Worm (Caenorhabditis elegans) whole organism, mixed stage, embryonic: ENCODE measurements around the gene sago-1.

Experiments
- M03D4.4 ChIP-seq: sonication (generic microtip); optimal IDR thresholded peaks from 2 replicates; lab custom pipeline; 2017; ENCODE audit warnings: mild to moderate bottlenecking, missing genetic modification characterization, missing compliant biosample characterization
- bed-3 ChIP-seq: fragments of 200-800 bp; sonication (Bioruptor generic); optimal IDR thresholded peaks from 3 replicates; lab custom pipeline; 2018; ENCODE audit warnings: mild to moderate bottlenecking, missing genetic modification characterization, moderate library complexity, missing compliant biosample characterization
- blmp-1 ChIP-seq: fragments of 150-350 bp; optimal IDR thresholded peaks from 2 replicates; lab custom pipeline; 2014; ENCODE audit warnings: missing biosample characterization, missing genetic modification characterization
- ceh-39 ChIP-seq: fragments of 150-350 bp; optimal IDR thresholded peaks from 2 replicates; lab custom pipeline; 2014; ENCODE audit warnings: missing biosample characterization, missing genetic modification characterization
- ceh-43 ChIP-seq: fragments of 200-800 bp; sonication (Bioruptor generic); optimal IDR thresholded peaks from 2 replicates; lab custom pipeline; 2018; ENCODE audit warnings: mild to moderate bottlenecking, missing genetic modification characterization, moderate library complexity, missing compliant biosample characterization
- ceh-83 ChIP-seq: fragments of 200-800 bp; sonication (Bioruptor generic); optimal IDR thresholded peaks from 2 replicates; lab custom pipeline; 2018; ENCODE audit warnings: mild to moderate bottlenecking, missing genetic modification characterization, missing compliant biosample characterization
- ces-1 ChIP-seq: fragments of 150-350 bp; optimal IDR thresholded peaks from 2 replicates; lab custom pipeline; 2014; ENCODE audit warnings: missing biosample characterization, missing genetic modification reagents, missing genetic modification characterization
- cnd-1 ChIP-seq: fragments of 200-800 bp; sonication (Bioruptor generic); optimal IDR thresholded peaks from 2 replicates; lab custom pipeline; 2018; ENCODE audit warnings: mild to moderate bottlenecking, missing genetic modification characterization, missing compliant biosample characterization
- drap-1 ChIP-seq: fragments of 200-800 bp; sonication (Bioruptor generic); optimal IDR thresholded peaks from 3 replicates; lab custom pipeline; 2018; ENCODE audit warnings: mild to moderate bottlenecking, missing genetic modification characterization, missing compliant biosample characterization
- elt-1 ChIP-seq: sonication (generic microtip); optimal IDR thresholded peaks from 2 replicates; lab custom pipeline; 2017; ENCODE audit warnings: missing genetic modification characterization, mild to moderate bottlenecking, missing compliant biosample characterization, antibody characterized with exemption, moderate library complexity, borderline replicate concordance; ENCODE audit not compliant: insufficient read depth
- elt-3 ChIP-seq: fragments of 150-350 bp; optimal IDR thresholded peaks from 2 replicates; lab custom pipeline; 2014; ENCODE audit warnings: missing biosample characterization, missing genetic modification characterization
- flh-1 ChIP-seq: fragments of 200-800 bp; sonication (Bioruptor generic); optimal IDR thresholded peaks from 2 replicates; lab custom pipeline; 2018; ENCODE audit warnings: mild to moderate bottlenecking, missing genetic modification characterization, moderate library complexity, missing compliant biosample characterization
- ham-2 ChIP-seq: fragments of 200-800 bp; sonication (Bioruptor generic); optimal IDR thresholded peaks from 2 replicates; lab custom pipeline; 2018; ENCODE audit warnings: mild to moderate bottlenecking, missing genetic modification characterization, missing compliant biosample characterization
- lin-13 ChIP-seq: fragments of 150-350 bp; optimal IDR thresholded peaks from 2 replicates; lab custom pipeline; 2014; ENCODE audit warnings: missing biosample characterization, missing genetic modification characterization
- lin-32 ChIP-seq: fragments of 200-800 bp; sonication (Bioruptor generic); optimal IDR thresholded peaks from 2 replicates; lab custom pipeline; 2018; ENCODE audit warnings: mild to moderate bottlenecking, missing genetic modification characterization, missing compliant biosample characterization
- lsy-2 ChIP-seq: fragments of 150-350 bp; optimal IDR thresholded peaks from 2 replicates; lab custom pipeline; 2014; ENCODE audit warnings: missing biosample characterization, missing genetic modification characterization
- mab-5 ChIP-seq: fragments of 150-350 bp; optimal IDR thresholded peaks from 2 replicates; lab custom pipeline; 2014; ENCODE audit warnings: missing biosample characterization, missing genetic modification characterization
- mep-1 ChIP-seq: fragments of 150-350 bp; optimal IDR thresholded peaks from 2 replicates; lab custom pipeline; 2017; ENCODE audit warnings: missing biosample characterization, missing genetic modification reagents, missing genetic modification characterization, inconsistent platforms
- mls-2 ChIP-seq: sonication (generic microtip); optimal IDR thresholded peaks from 2 replicates; lab custom pipeline; 2016; ENCODE audit warnings: mild to moderate bottlenecking, missing genetic modification characterization, moderate library complexity, missing compliant biosample characterization
- nhr-12 ChIP-seq: fragments of 150-350 bp; optimal IDR thresholded peaks from 2 replicates; lab custom pipeline; 2014; ENCODE audit warnings: missing biosample characterization, missing genetic modification characterization
- nhr-2 ChIP-seq: fragments of 150-350 bp; optimal IDR thresholded peaks from 2 replicates; lab custom pipeline; 2014; ENCODE audit warnings: missing biosample characterization, missing genetic modification characterization
- nhr-237 ChIP-seq: fragments of 150-350 bp; optimal IDR thresholded peaks from 2 replicates; lab custom pipeline; 2014; ENCODE audit warnings: missing biosample characterization, missing genetic modification characterization
- nhr-28 ChIP-seq: fragments of 150-350 bp; optimal IDR thresholded peaks from 2 replicates; lab custom pipeline; 2014; ENCODE audit warnings: missing biosample characterization, missing genetic modification characterization
- nhr-76 ChIP-seq: sonication (generic microtip); optimal IDR thresholded peaks from 2 replicates; lab custom pipeline; 2017; ENCODE audit warnings: missing biosample characterization, missing genetic modification characterization
- pha-4 ChIP-seq: fragments of 150-350 bp; optimal IDR thresholded peaks from 2 replicates; lab custom pipeline; 2018; ENCODE audit warnings: missing biosample characterization, missing genetic modification reagents, missing genetic modification characterization
- sem-2 ChIP-seq: fragments of 200-800 bp; sonication (Bioruptor generic); optimal IDR thresholded peaks from 2 replicates; lab custom pipeline; 2018; ENCODE audit warnings: mild to moderate bottlenecking, missing genetic modification characterization, missing compliant biosample characterization
- snpc-4 ChIP-seq: fragments of 150-350 bp; optimal IDR thresholded peaks from 2 replicates; lab custom pipeline; 2014; ENCODE audit warnings: missing biosample characterization, missing genetic modification characterization
- sptf-1 ChIP-seq: sonication (generic microtip); optimal IDR thresholded peaks from 2 replicates; lab custom pipeline; 2017; ENCODE audit warnings: mild to moderate bottlenecking, missing genetic modification characterization, moderate library complexity, missing compliant biosample characterization
- tbx-8 ChIP-seq: fragments of 200-800 bp; sonication (Bioruptor generic); optimal IDR thresholded peaks from 2 replicates; lab custom pipeline; 2018; ENCODE audit warnings: mild to moderate bottlenecking, missing genetic modification characterization, moderate library complexity, missing compliant biosample characterization
- unc-39 ChIP-seq: fragments of 150-350 bp; optimal IDR thresholded peaks from 2 replicates; lab custom pipeline; 2014; ENCODE audit warnings: missing biosample characterization, missing genetic modification characterization
- unc-62 ChIP-seq: fragments of 150-350 bp; optimal IDR thresholded peaks from 2 replicates; lab custom pipeline; 2014; ENCODE audit warnings: missing biosample characterization, missing genetic modification reagents, missing genetic modification characterization
- zip-8 ChIP-seq: fragments of 150-350 bp; optimal IDR thresholded peaks from 2 replicates; lab custom pipeline; 2014; ENCODE audit warnings: missing biosample characterization, missing genetic modification characterization
- ztf-11 ChIP-seq: fragments of 150-350 bp; optimal IDR thresholded peaks from 2 replicates; lab custom pipeline; 2014; ENCODE audit warnings: missing biosample characterization, missing genetic modification characterization

sago-1 gene

ce11 chrV:6280067-6280466, 23.5 kb upstream of the sago-1 start:
- TF ChIP-seq elt-3, result no peak
- TF ChIP-seq mep-1 (tag; lab: Kevin White, UChicago), result no peak
- TF ChIP-seq ceh-39 (tag; lab: Kevin White, UChicago), result no peak
- no peak for TF ChIP-seq ceh-83 (GFP tag; lab: Kevin White, UChicago)
- no peak for TF ChIP-seq unc-62 (GFP tag; lab: Kevin White, UChicago)
- no peak for TF ChIP-seq unc-39
- TF ChIP-seq mls-2, result no peak
- TF ChIP-seq mab-5 (tag; lab: Kevin White, UChicago), result no peak
- TF ChIP-seq nhr-237 (tag; lab: Kevin White, UChicago), result no peak
- TF ChIP-seq ham-2 (GFP tag; lab: Kevin White, UChicago), result no peak
- no peak for TF ChIP-seq bed-3 (GFP tag; lab: Kevin White, UChicago)
- TF ChIP-seq elt-1, result no peak
- TF ChIP-seq zip-8, result no peak
- no peak for TF ChIP-seq lsy-2 (tag; lab: Kevin White, UChicago)
- TF ChIP-seq nhr-76, result no peak
- TF ChIP-seq pha-4 (tag; lab: Kevin White, UChicago), result no peak

ce11 chrV:6281175-6281574, 22.4 kb upstream of the sago-1 start, which contains the start of the genes K12B6.4 and spe-49:
Gene K12B6.4 (minus strand): TSS chrV:6281275.
Gene spe-49 (plus strand): TSS chrV:6281359.
- TF ChIP-seq snpc-4 (no peak), sem-2 (GFP tag; lab: Kevin White, UChicago) (no peak), nhr-28 (tag; lab: Kevin White, UChicago) (no peak), lin-32 (GFP tag; lab: Kevin White, UChicago) (no peak), elt-1 (no peak), nhr-12 (tag; lab: Kevin White, UChicago) (no peak), nhr-2 (tag; lab: Kevin White, UChicago) (no peak), mab-5 (tag; lab: Kevin White, UChicago) (no peak), mep-1 (tag; lab: Kevin White, UChicago) (no peak), tbx-8 (GFP tag; lab: Kevin White, UChicago) (no peak), nhr-76 (no peak), flh-1 (no peak), M03D4.4 (no peak), lin-13 (tag; lab: Kevin White, UChicago) (no peak)

ce11 chrV:6286343-6286742, 17.2 kb upstream of the sago-1 start, which contains the start of gene srn-1:
Gene srn-1 (minus strand): TSS chrV:6286443.
- TF ChIP-seq ceh-83 (GFP tag; lab: Kevin White, UChicago), result no peak
- TF ChIP-seq elt-1, result no peak
- no peak for TF ChIP-seq mab-5 (tag; lab: Kevin White, UChicago)
- TF ChIP-seq elt-3, result no peak
- TF ChIP-seq sptf-1 (tag; lab: Kevin White, UChicago), result no peak
- no peak for TF ChIP-seq ces-1 (GFP tag; lab: Kevin White, UChicago)
- TF ChIP-seq snpc-4, result no peak
- no peak for TF ChIP-seq ceh-43 (GFP tag; lab: Kevin White, UChicago)
- TF ChIP-seq M03D4.4, result no peak
- TF ChIP-seq unc-39, result no peak
- TF ChIP-seq mls-2, result no peak
- no peak for TF ChIP-seq tbx-8 (GFP tag; lab: Kevin White, UChicago)
- no peak for TF ChIP-seq flh-1
- TF ChIP-seq unc-62 (GFP tag; lab: Kevin White, UChicago), result no peak
- no peak for TF ChIP-seq zip-8
- TF ChIP-seq bed-3 (GFP tag; lab: Kevin White, UChicago), result no peak

ce11 chrV:6288607-6289006, 15.0 kb upstream of the sago-1 start, which contains the start of gene K12B6.11:
Gene K12B6.11 (plus strand): TSS chrV:6288907.
- TF ChIP-seq ceh-83 (GFP tag; lab: Kevin White, UChicago), result no peak
- no peak for TF ChIP-seq flh-1
- no peak for TF ChIP-seq nhr-2 (tag; lab: Kevin White, UChicago)
- no peak for TF ChIP-seq cnd-1 (tag; lab: Kevin White, UChicago)
- no peak for TF ChIP-seq nhr-28 (tag; lab: Kevin White, UChicago)
- TF ChIP-seq ceh-39 (tag; lab: Kevin White, UChicago), result no peak
- TF ChIP-seq, all 35 proteins: peak for 0

- TF ChIP-seq unc-62 (GFP tag; lab: Kevin White, UChicago) (no peak), ztf-11 (tag; lab: Kevin White, UChicago) (no peak), unc-39 (no peak), nhr-28 (tag; lab: Kevin White, UChicago) (no peak), flh-1 (no peak), ham-2 (GFP tag; lab: Kevin White, UChicago) (no peak), lin-32 (GFP tag; lab: Kevin White, UChicago) (no peak), ceh-39 (tag; lab: Kevin White, UChicago) (no peak), elt-3 (no peak), sptf-1 (tag; lab: Kevin White, UChicago) (no peak), ceh-83 (GFP tag; lab: Kevin White, UChicago) (no peak), lin-13 (tag; lab: Kevin White, UChicago) (no peak), cnd-1 (tag; lab: Kevin White, UChicago) (no peak), blmp-1 (tag; lab: Kevin White, UChicago) (no peak), zip-8 (no peak), mep-1 (tag; lab: Kevin White, UChicago) (no peak), M03D4.4 (no peak), drap-1 (no peak), tbx-8 (GFP tag; lab: Kevin White, UChicago) (no peak)
- TF ChIP-seq, all 35 proteins: peak for 0
Observed at ce11 chrV:6291301-6291700, 12.3 kb upstream of the sago-1 start.
